Fruit fly (Drosophila melanogaster): ENCODE measurements around the gene CG8679.

dm6 chr2L:21200275-21200674 lies 18.1 kb downstream of the CG8679 start, which contains the start of gene CG31624:
- TF ChIP-seq usp (GFP tag; optimal IDR thresholded peaks at IDR 0.05), result no peak
- no peak for TF ChIP-seq psq (optimal IDR thresholded peaks at IDR 0.05)
- no peak for TF ChIP-seq Dll (optimal IDR thresholded peaks at IDR 0.05)
